Worm (Caenorhabditis elegans) whole organism, late embryonic: ENCODE measurements around the gene K02E7.12.

Source experiments
- K02D7.2 ChIP-seq: sonication (generic microtip); optimal IDR thresholded peaks from 2 replicates; lab custom pipeline; 2017; ENCODE audit warnings: mild to moderate bottlenecking, missing genetic modification characterization, missing compliant biosample characterization
- ceh-22 ChIP-seq: sonication (generic microtip); optimal IDR thresholded peaks from 2 replicates; lab custom pipeline; 2017; ENCODE audit warnings: missing biosample characterization, missing genetic modification characterization
- elt-2 ChIP-seq: sonication (generic microtip); optimal IDR thresholded peaks from 2 replicates; lab custom pipeline; 2016; ENCODE audit warnings: missing genetic modification reagents, missing genetic modification characterization, missing compliant biosample characterization
- elt-4 ChIP-seq: sonication (generic microtip); optimal IDR thresholded peaks from 2 replicates; lab custom pipeline; 2016; ENCODE audit warnings: missing genetic modification characterization, missing compliant biosample characterization
- fkh-10 ChIP-seq: fragments of 150-350 bp; optimal IDR thresholded peaks from 2 replicates; lab custom pipeline; 2014; ENCODE audit warnings: missing biosample characterization, missing genetic modification reagents, missing genetic modification characterization
- fkh-6 ChIP-seq: sonication (generic microtip); optimal IDR thresholded peaks from 2 replicates; lab custom pipeline; 2016; ENCODE audit warnings: missing genetic modification characterization, missing compliant biosample characterization
- hlh-8 ChIP-seq: sonication (generic microtip); optimal IDR thresholded peaks from 2 replicates; lab custom pipeline; 2016; ENCODE audit warnings: missing genotype, missing genetic modification characterization, missing compliant biosample characterization
- lin-11 ChIP-seq: fragments of 200-800 bp; sonication (Bioruptor generic); optimal IDR thresholded peaks from 2 replicates; lab custom pipeline; 2018; ENCODE audit warnings: mild to moderate bottlenecking, missing genetic modification characterization, missing compliant biosample characterization
- odd-2 ChIP-seq: sonication (generic microtip); optimal IDR thresholded peaks from 2 replicates; lab custom pipeline; 2017; ENCODE audit warnings: antibody characterized with exemption, mild to moderate bottlenecking, missing genetic modification characterization, missing compliant biosample characterization
- pha-4 ChIP-seq: fragments of 150-350 bp; optimal IDR thresholded peaks from 2 replicates; lab custom pipeline; 2018; ENCODE audit warnings: missing biosample characterization, missing genetic modification reagents, missing genetic modification characterization
- pqm-1 ChIP-seq: sonication (generic microtip); optimal IDR thresholded peaks from 2 replicates; lab custom pipeline; 2016; ENCODE audit warnings: missing genetic modification characterization, missing compliant biosample characterization
- tbx-2 ChIP-seq: sonication (generic microtip); optimal IDR thresholded peaks from 2 replicates; lab custom pipeline; 2016; ENCODE audit warnings: missing genetic modification characterization, missing compliant biosample characterization

ce11 chrII:1090743-1091142 is 19.8 kb downstream of the K02E7.12 start:
- TF ChIP-seq fkh-10 (GFP tag; lab: Kevin White, UChicago) (no peak), elt-2 (tag; lab: Kevin White, UChicago) (no peak), fkh-6 (tag; lab: Kevin White, UChicago) (no peak), tbx-2 (no peak), odd-2 (tag; lab: Kevin White, UChicago) (no peak), pha-4 (no peak), pqm-1 (tag; lab: Kevin White, UChicago) (no peak), hlh-8 (tag; lab: Kevin White, UChicago) (no peak), ceh-22 (tag; lab: Kevin White, UChicago) (no peak), K02D7.2 (tag; lab: Kevin White, UChicago) (no peak), elt-4 (tag; lab: Kevin White, UChicago) (no peak), lin-11 (no peak)
